Worm (Caenorhabditis elegans) whole organism, late embryonic: ENCODE results near the gene flp-11.

Experiments used
- F13H6.1 ChIP-seq: sonication (generic microtip); optimal IDR thresholded peaks from 2 replicates; lab custom pipeline; 2016; ENCODE audit warnings: missing genetic modification characterization, missing compliant biosample characterization
- K02D7.2 ChIP-seq: sonication (generic microtip); optimal IDR thresholded peaks from 2 replicates; lab custom pipeline; 2017; ENCODE audit warnings: mild to moderate bottlenecking, missing genetic modification characterization, missing compliant biosample characterization
- K09A11.1 ChIP-seq: sonication (generic microtip); optimal IDR thresholded peaks from 2 replicates; lab custom pipeline; 2017; ENCODE audit warnings: antibody characterized with exemption, mild to moderate bottlenecking, missing genetic modification characterization, missing compliant biosample characterization; ENCODE audit not compliant: insufficient read depth
- T23F11.4 ChIP-seq: fragments of 200-800 bp; sonication (Bioruptor generic); optimal IDR thresholded peaks from 2 replicates; lab custom pipeline; 2018; ENCODE audit warnings: mild to moderate bottlenecking, missing genetic modification characterization, missing compliant biosample characterization
- ahr-1 ChIP-seq: sonication (generic microtip); optimal IDR thresholded peaks from 2 replicates; lab custom pipeline; 2016; ENCODE audit warnings: missing genetic modification characterization, missing compliant biosample characterization
- ama-1 ChIP-seq: fragments of 150-350 bp; optimal IDR thresholded peaks from 2 replicates; lab custom pipeline; 2014
- ceh-14 ChIP-seq: sonication (generic microtip); optimal IDR thresholded peaks from 2 replicates; lab custom pipeline; 2016; ENCODE audit warnings: missing genotype, missing genetic modification characterization, missing compliant biosample characterization
- ceh-18 ChIP-seq: sonication (generic microtip); optimal IDR thresholded peaks from 2 replicates; lab custom pipeline; 2016; ENCODE audit warnings: missing genetic modification characterization, missing compliant biosample characterization
- ceh-19 ChIP-seq: fragments of 200-800 bp; sonication (Bioruptor generic); optimal IDR thresholded peaks from 2 replicates; lab custom pipeline; 2018; ENCODE audit warnings: mild to moderate bottlenecking, missing genetic modification characterization, missing compliant biosample characterization
- ceh-24 ChIP-seq: sonication (generic microtip); optimal IDR thresholded peaks from 2 replicates; lab custom pipeline; 2016; ENCODE audit warnings: mild to moderate bottlenecking, missing genetic modification characterization, missing compliant biosample characterization
- ceh-34 ChIP-seq: sonication (generic microtip); optimal IDR thresholded peaks from 2 replicates; lab custom pipeline; 2016; ENCODE audit warnings: mild to moderate bottlenecking, missing genetic modification characterization, missing compliant biosample characterization
- ceh-6 ChIP-seq: fragments of 200-800 bp; sonication (Bioruptor generic); optimal IDR thresholded peaks from 2 replicates; lab custom pipeline; 2018; ENCODE audit warnings: mild to moderate bottlenecking, missing genetic modification characterization, missing compliant biosample characterization
- dmd-4 ChIP-seq: sonication (generic microtip); optimal IDR thresholded peaks from 2 replicates; lab custom pipeline; 2016; ENCODE audit warnings: borderline replicate concordance, missing genetic modification characterization, missing compliant biosample characterization
- dve-1 ChIP-seq: sonication (generic microtip); optimal IDR thresholded peaks from 2 replicates; lab custom pipeline; 2017; ENCODE audit warnings: antibody characterized with exemption, mild to moderate bottlenecking, missing genetic modification characterization, missing compliant biosample characterization
- elt-2 ChIP-seq: sonication (generic microtip); optimal IDR thresholded peaks from 2 replicates; lab custom pipeline; 2016; ENCODE audit warnings: missing genetic modification reagents, missing genetic modification characterization, missing compliant biosample characterization
- ets-4 ChIP-seq: sonication (generic microtip); optimal IDR thresholded peaks from 2 replicates; lab custom pipeline; 2016; ENCODE audit warnings: missing genetic modification characterization, missing compliant biosample characterization
- eyg-1 ChIP-seq: sonication (generic microtip); optimal IDR thresholded peaks from 2 replicates; lab custom pipeline; 2016; ENCODE audit warnings: missing genotype, missing genetic modification characterization, missing compliant biosample characterization
- fax-1 ChIP-seq: sonication (generic microtip); optimal IDR thresholded peaks from 2 replicates; lab custom pipeline; 2016; ENCODE audit warnings: missing genotype, missing genetic modification characterization, missing compliant biosample characterization
- fkh-6 ChIP-seq: sonication (generic microtip); optimal IDR thresholded peaks from 2 replicates; lab custom pipeline; 2016; ENCODE audit warnings: missing genetic modification characterization, missing compliant biosample characterization
- hlh-13 ChIP-seq: fragments of 200-800 bp; sonication (Bioruptor generic); optimal IDR thresholded peaks from 2 replicates; lab custom pipeline; 2018; ENCODE audit warnings: mild to moderate bottlenecking, missing genetic modification characterization, missing compliant biosample characterization
- hlh-15 ChIP-seq: sonication (generic microtip); optimal IDR thresholded peaks from 2 replicates; lab custom pipeline; 2016; ENCODE audit warnings: missing genetic modification characterization, missing compliant biosample characterization
- hlh-30 ChIP-seq: sonication (generic microtip); optimal IDR thresholded peaks from 2 replicates; lab custom pipeline; 2017; ENCODE audit warnings: antibody characterized with exemption, missing genetic modification characterization, missing compliant biosample characterization; ENCODE audit not compliant: insufficient read depth
- hlh-6 ChIP-seq: sonication (generic microtip); optimal IDR thresholded peaks from 2 replicates; lab custom pipeline; 2016; ENCODE audit warnings: missing genotype, missing genetic modification characterization, missing compliant biosample characterization
- hlh-8 ChIP-seq: sonication (generic microtip); optimal IDR thresholded peaks from 2 replicates; lab custom pipeline; 2016; ENCODE audit warnings: missing genotype, missing genetic modification characterization, missing compliant biosample characterization
- lim-6 ChIP-seq: sonication (generic microtip); optimal IDR thresholded peaks from 2 replicates; lab custom pipeline; 2016; ENCODE audit warnings: missing genetic modification characterization, missing compliant biosample characterization
- lin-11 ChIP-seq: fragments of 200-800 bp; sonication (Bioruptor generic); optimal IDR thresholded peaks from 2 replicates; lab custom pipeline; 2018; ENCODE audit warnings: mild to moderate bottlenecking, missing genetic modification characterization, missing compliant biosample characterization
- madf-2 ChIP-seq: sonication (generic microtip); optimal IDR thresholded peaks from 2 replicates; lab custom pipeline; 2017; ENCODE audit warnings: missing genetic modification characterization, missing compliant biosample characterization
- nfya-1 ChIP-seq: sonication (generic microtip); optimal IDR thresholded peaks from 2 replicates; lab custom pipeline; 2017; ENCODE audit warnings: missing genetic modification characterization, mild to moderate bottlenecking, missing compliant biosample characterization, antibody characterized with exemption, moderate library complexity
- npax-4 ChIP-seq: sonication (generic microtip); optimal IDR thresholded peaks from 2 replicates; lab custom pipeline; 2016; ENCODE audit warnings: missing genetic modification characterization, missing compliant biosample characterization
- pat-9 ChIP-seq: fragments of 200-800 bp; sonication (Bioruptor generic); optimal IDR thresholded peaks from 2 replicates; lab custom pipeline; 2018; ENCODE audit warnings: mild to moderate bottlenecking, missing genetic modification characterization, moderate library complexity, missing compliant biosample characterization
- pha-4 ChIP-seq: fragments of 150-350 bp; optimal IDR thresholded peaks from 2 replicates; lab custom pipeline; 2018; ENCODE audit warnings: missing biosample characterization, missing genetic modification reagents, missing genetic modification characterization
- sdc-2 ChIP-seq: sonication (generic microtip); optimal IDR thresholded peaks from 2 replicates; lab custom pipeline; 2016; ENCODE audit warnings: missing genotype, missing genetic modification characterization, missing compliant biosample characterization
- sox-2 ChIP-seq: fragments of 200-800 bp; sonication (Bioruptor generic); IDR thresholded peaks from 2 replicates; pipeline ENCODE4 v1.3.6; 2022; ENCODE audit warnings: missing genetic modification reagents, missing genetic modification characterization, missing compliant biosample characterization
- sox-4 ChIP-seq: sonication (generic microtip); optimal IDR thresholded peaks from 2 replicates; lab custom pipeline; 2017; ENCODE audit warnings: mild to moderate bottlenecking, missing genetic modification characterization, inconsistent platforms, missing compliant biosample characterization
- tbx-2 ChIP-seq: sonication (generic microtip); optimal IDR thresholded peaks from 2 replicates; lab custom pipeline; 2016; ENCODE audit warnings: missing genetic modification characterization, missing compliant biosample characterization
- ttx-3 ChIP-seq: sonication (generic microtip); optimal IDR thresholded peaks from 2 replicates; lab custom pipeline; 2016; ENCODE audit warnings: missing genetic modification reagents, missing genetic modification characterization, missing compliant biosample characterization
- unc-3 ChIP-seq, 2 experiments: fragments of 200-800 bp in 1 of 2; sonication (Bioruptor generic) in 1 of 2; sonication (generic microtip) in 1 of 2; conservative IDR thresholded peaks in 1 of 2; optimal IDR thresholded peaks in 1 of 2; 2 replicates each; pipeline versions ENCODE4 v1.3.6 to Lab custom; 2016 to 2022; ENCODE audit warnings: missing compliant biosample characterization in 2 of 2, missing genetic modification characterization in 2 of 2, missing genetic modification reagents in 1 of 2
- unc-42 ChIP-seq: sonication (generic microtip); optimal IDR thresholded peaks from 2 replicates; lab custom pipeline; 2016; ENCODE audit warnings: missing genotype, missing genetic modification characterization, missing compliant biosample characterization
- unc-55 ChIP-seq: sonication (generic microtip); optimal IDR thresholded peaks from 2 replicates; lab custom pipeline; 2017; ENCODE audit warnings: missing biosample characterization, missing genetic modification reagents, missing genetic modification characterization
- ztf-16 ChIP-seq: sonication (generic microtip); optimal IDR thresholded peaks from 2 replicates; lab custom pipeline; 2017; ENCODE audit warnings: missing genetic modification characterization, missing compliant biosample characterization

flp-11 gene

ce11 chrX:4658706-4659105 lies 19.2 kb downstream of the flp-11 start:
- TF ChIP-seq hlh-6 (no peak), madf-2 (no peak), ahr-1 (tag; lab: Kevin White, UChicago) (no peak), F13H6.1 (tag; lab: Kevin White, UChicago) (no peak), hlh-13 (no peak), hlh-30 (tag; lab: Kevin White, UChicago) (no peak), ama-1 (lab: Kevin White, UChicago) (no peak), unc-55 (GFP tag; lab: Kevin White, UChicago) (no peak), pat-9 (tag; lab: Kevin White, UChicago) (no peak), ets-4 (tag; lab: Kevin White, UChicago) (no peak), ztf-16 (no peak), pha-4 (tag; lab: Kevin White, UChicago) (no peak)

ce11 chrX:4658303-4658702 lies 19.6 kb downstream of the flp-11 start:
- no peak for TF ChIP-seq npax-4 (tag; lab: Kevin White, UChicago)
- TF ChIP-seq ceh-18 (tag; lab: Kevin White, UChicago): no peak
- no peak for TF ChIP-seq lim-6
- TF ChIP-seq K02D7.2 (tag; lab: Kevin White, UChicago): no peak
- no peak for TF ChIP-seq hlh-6
- no peak for TF ChIP-seq ceh-19 (GFP tag; lab: Kevin White, UChicago)
- TF ChIP-seq sdc-2 (tag; lab: Kevin White, UChicago): no peak
- no peak for TF ChIP-seq K09A11.1 (tag; lab: Kevin White, UChicago)
- TF ChIP-seq, all 69 proteins: peak for 0

ce11 chrX:4657577-4657976 lies 20.4 kb downstream of the flp-11 start:
- TF ChIP-seq sdc-2 (tag; lab: Kevin White, UChicago) (no peak), lin-11 (no peak), elt-2 (tag; lab: Kevin White, UChicago) (no peak)

- TF ChIP-seq ceh-24: no peak
- TF ChIP-seq sdc-2 (tag; lab: Kevin White, UChicago): no peak
- TF ChIP-seq eyg-1 (tag; lab: Kevin White, UChicago): no peak
- TF ChIP-seq ttx-3 (tag; lab: Kevin White, UChicago): no peak
Measured at ce11 chrX:4654057-4654456, 23.9 kb downstream of the flp-11 start, which contains the start of gene ceh-1. TSS of gene ceh-1 (minus strand) at chrX:4654157.

- TF ChIP-seq sox-4 (no peak), unc-42 (peak; percentile 2), hlh-30 (tag; lab: Kevin White, UChicago) (no peak), hlh-6 (no peak)
Measured at ce11 chrX:4652950-4653349, 25.0 kb downstream of the flp-11 start.

ce11 chrX:4651428-4651827 lies 26.5 kb downstream of the flp-11 start:
- TF ChIP-seq ama-1 (lab: Kevin White, UChicago) (no peak), F13H6.1 (tag; lab: Kevin White, UChicago) (no peak), hlh-13 (no peak), ceh-34 (tag; lab: Kevin White, UChicago) (no peak), hlh-8 (tag; lab: Kevin White, UChicago) (no peak), fkh-6 (tag; lab: Kevin White, UChicago) (no peak), ceh-14 (tag; lab: Kevin White, UChicago) (no peak), fax-1 (tag; lab: Kevin White, UChicago) (no peak)

ce11 chrX:4649097-4649496 lies 28.8 kb downstream of the flp-11 start, which contains the start of gene ent-5:
TSS of gene ent-5 (minus strand) at chrX:4649197.
- TF ChIP-seq tbx-2 (tag; lab: Kevin White, UChicago) (no peak), ztf-16 (no peak), sdc-2 (tag; lab: Kevin White, UChicago) (no peak), hlh-13 (no peak), eyg-1 (tag; lab: Kevin White, UChicago) (no peak), dve-1 (tag; lab: Kevin White, UChicago) (no peak), sox-2 (no peak), npax-4 (tag; lab: Kevin White, UChicago) (no peak), unc-3 (GFP tag; conservative IDR thresholded peaks at IDR 0.05; lab: Robert Waterston, UW) (no peak), unc-3 (tag; optimal IDR thresholded peaks at IDR 0.05; lab: Kevin White, UChicago) (no peak), dmd-4 (tag; lab: Kevin White, UChicago) (no peak), ama-1 (lab: Kevin White, UChicago) (no peak), elt-2 (tag; lab: Kevin White, UChicago) (no peak), ceh-6 (GFP tag; lab: Kevin White, UChicago) (no peak), hlh-15 (tag; lab: Kevin White, UChicago) (no peak), nfya-1 (tag; lab: Kevin White, UChicago) (no peak), lin-11 (no peak), T23F11.4 (GFP tag; lab: Kevin White, UChicago) (no peak)
